Fruit fly (Drosophila melanogaster): Measurements from ENCODE around the gene Cdk7.

Gene Cdk7

dm6 chrX:5336722-5337121 lies 27.9 kb upstream of the Cdk7 start:
- TF ChIP-seq Hr96 (GFP tag; optimal IDR thresholded peaks at IDR 0.05) (no peak), cnc (optimal IDR thresholded peaks at IDR 0.05) (no peak), CG7045 (GFP tag; optimal IDR thresholded peaks at IDR 0.05) (peak; percentile 33), cic (GFP tag; optimal IDR thresholded peaks at IDR 0.05) (no peak), CG33017 (tag; optimal IDR thresholded peaks at IDR 0.05) (peak; percentile 18), kay (GFP tag; ENCODE audit: borderline replicate concordance) (no peak), CG5204 (GFP tag; optimal IDR thresholded peaks at IDR 0.05) (peak; percentile 19), CG14711 (tag; optimal IDR thresholded peaks at IDR 0.05) (no peak), tj (GFP tag; optimal IDR thresholded peaks at IDR 0.05) (no peak)

- TF ChIP-seq bab1 (GFP tag; optimal IDR thresholded peaks at IDR 0.05), result peak; percentile 35
- TF ChIP-seq CG7101 (tag; optimal IDR thresholded peaks at IDR 0.05), result no peak
These were observed 23.6 kb upstream of the Cdk7 start, which contains the start of gene CanB for dm6 chrX:5332259-5332862. TSS of gene CanB (plus strand) at chrX:5332499.

dm6 chrX:5329266-5329898 lies 20.6 kb upstream of the Cdk7 start, which contains the start of the genes CG3309 and XRCC1:
TSS of gene CG3309 (minus strand) at chrX:5329347.
TSS of gene XRCC1 (plus strand) at chrX:5329876.
- TF ChIP-seq Mnt (GFP tag; optimal IDR thresholded peaks at IDR 0.05) (peak; percentile 31), CG33017 (tag; optimal IDR thresholded peaks at IDR 0.05) (peak; percentile 18), Hr96 (GFP tag; optimal IDR thresholded peaks at IDR 0.05) (no peak), kay (GFP tag; ENCODE audit: borderline replicate concordance) (no peak), CG1620 (GFP tag; optimal IDR thresholded peaks at IDR 0.05) (peak; percentile 48), CG7045 (GFP tag; optimal IDR thresholded peaks at IDR 0.05) (no peak), CG12768 (GFP tag; optimal IDR thresholded peaks at IDR 0.05) (no peak), pad (GFP tag; optimal IDR thresholded peaks at IDR 0.05) (peak; percentile 60), toe (GFP tag; optimal IDR thresholded peaks at IDR 0.05) (peak; percentile 28), CG7101 (tag; optimal IDR thresholded peaks at IDR 0.05) (peak; percentile 44), cic (GFP tag; optimal IDR thresholded peaks at IDR 0.05) (no peak), cnc (optimal IDR thresholded peaks at IDR 0.05) (no peak), CG14711 (tag; optimal IDR thresholded peaks at IDR 0.05) (peak; percentile 54), bab1 (GFP tag; optimal IDR thresholded peaks at IDR 0.05) (peak; percentile 47), Crg-1 (GFP tag; optimal IDR thresholded peaks at IDR 0.05) (peak; percentile 25), ovo (GFP tag; optimal IDR thresholded peaks at IDR 0.05) (peak; percentile 79), CG5204 (GFP tag; optimal IDR thresholded peaks at IDR 0.05) (peak; percentile 36), Clk (GFP tag; optimal IDR thresholded peaks at IDR 0.05) (no peak), tj (GFP tag; optimal IDR thresholded peaks at IDR 0.05) (peak; percentile 88), CG11617 (GFP tag; optimal IDR thresholded peaks at IDR 0.05) (peak; percentile 47)

dm6 chrX:5323636-5324035 lies 14.9 kb upstream of the Cdk7 start, which contains the start of gene Mcm3:
TSS of gene Mcm3 (plus strand) at chrX:5323855.
- no peak for TF ChIP-seq CG14711 (tag; optimal IDR thresholded peaks at IDR 0.05)
- no peak for TF ChIP-seq Mnt (GFP tag; optimal IDR thresholded peaks at IDR 0.05)
- no peak for TF ChIP-seq ovo (GFP tag; optimal IDR thresholded peaks at IDR 0.05)
- no peak for TF ChIP-seq CG33017 (tag; optimal IDR thresholded peaks at IDR 0.05)
- no peak for TF ChIP-seq CG11617 (GFP tag; optimal IDR thresholded peaks at IDR 0.05)
- TF ChIP-seq Clk (GFP tag; optimal IDR thresholded peaks at IDR 0.05), result no peak
- TF ChIP-seq CG7101 (tag; optimal IDR thresholded peaks at IDR 0.05), result no peak
- no peak for TF ChIP-seq pad (GFP tag; optimal IDR thresholded peaks at IDR 0.05)
- no peak for TF ChIP-seq tj (GFP tag; optimal IDR thresholded peaks at IDR 0.05)
- no peak for TF ChIP-seq cnc (optimal IDR thresholded peaks at IDR 0.05)
- no peak for TF ChIP-seq CG7045 (GFP tag; optimal IDR thresholded peaks at IDR 0.05)
- no peak for TF ChIP-seq CG12768 (GFP tag; optimal IDR thresholded peaks at IDR 0.05)
- TF ChIP-seq CG5204 (GFP tag; optimal IDR thresholded peaks at IDR 0.05), result no peak
- TF ChIP-seq cic (GFP tag; optimal IDR thresholded peaks at IDR 0.05), result no peak

dm6 chrX:5322459-5322883 lies 13.7 kb upstream of the Cdk7 start, which contains the start of gene Rnp4F:
TSS of gene Rnp4F (minus strand) at chrX:5322696.
- peak; percentile 34 for TF ChIP-seq Clk (GFP tag; optimal IDR thresholded peaks at IDR 0.05)
- peak; percentile 85 for TF ChIP-seq bab1 (GFP tag; optimal IDR thresholded peaks at IDR 0.05)
- peak; percentile 73 for TF ChIP-seq tj (GFP tag; optimal IDR thresholded peaks at IDR 0.05)
- peak; percentile 78 for TF ChIP-seq CG7101 (tag; optimal IDR thresholded peaks at IDR 0.05)
- TF ChIP-seq Mnt (GFP tag; optimal IDR thresholded peaks at IDR 0.05), result peak; percentile 84
- no peak for TF ChIP-seq cnc (optimal IDR thresholded peaks at IDR 0.05)
- peak; percentile 50 for TF ChIP-seq CG12768 (GFP tag; optimal IDR thresholded peaks at IDR 0.05)
- peak; percentile 87 for TF ChIP-seq CG11617 (GFP tag; optimal IDR thresholded peaks at IDR 0.05)
- peak; percentile 64 for TF ChIP-seq CG5204 (GFP tag; optimal IDR thresholded peaks at IDR 0.05)
- TF ChIP-seq CG33017 (tag; optimal IDR thresholded peaks at IDR 0.05), result peak; percentile 3
- no peak for TF ChIP-seq cic (GFP tag; optimal IDR thresholded peaks at IDR 0.05)
- peak; percentile 28 for TF ChIP-seq CG7045 (GFP tag; optimal IDR thresholded peaks at IDR 0.05)
- peak; percentile 85 for TF ChIP-seq CG1620 (GFP tag; optimal IDR thresholded peaks at IDR 0.05)
- TF ChIP-seq toe (GFP tag; optimal IDR thresholded peaks at IDR 0.05), result peak; percentile 81
- TF ChIP-seq pad (GFP tag; optimal IDR thresholded peaks at IDR 0.05), result peak; percentile 77
- peak; percentile 58 for TF ChIP-seq CG14711 (tag; optimal IDR thresholded peaks at IDR 0.05)
- TF ChIP-seq kay (GFP tag; ENCODE audit: borderline replicate concordance), result no peak
- TF ChIP-seq Hr96 (GFP tag; optimal IDR thresholded peaks at IDR 0.05), result peak; percentile 91
- TF ChIP-seq Crg-1 (GFP tag; optimal IDR thresholded peaks at IDR 0.05), result peak; percentile 75
- TF ChIP-seq ovo (GFP tag; optimal IDR thresholded peaks at IDR 0.05), result peak; percentile 77

- TF ChIP-seq Mnt (GFP tag; optimal IDR thresholded peaks at IDR 0.05) (peak; percentile 87), CG11617 (GFP tag; optimal IDR thresholded peaks at IDR 0.05) (no peak)
These were observed 8.4 kb upstream of the Cdk7 start, which contains the start of the genes CG15930 and Sas10 for dm6 chrX:5317170-5317569. TSS of gene CG15930 (minus strand) at chrX:5317295. TSS of gene Sas10 (plus strand) at chrX:5317409.
